Fruit fly (Drosophila melanogaster) whole organism, pupa: ENCODE data around the gene CG3566.

Experiments
- CG10348 ChIP-seq: fragments of 200-800 bp; sonication (Bioruptor generic); IDR thresholded peaks from 2 replicates; pipeline ENCODE4 v1.3.6; 2022; ENCODE audit warnings: missing biosample characterization, missing genetic modification characterization
- CG12605 ChIP-seq: fragments of 200-800 bp; sonication (Bioruptor generic); IDR thresholded peaks from 2 replicates; pipeline ENCODE4 v1.3.6; 2022; ENCODE audit warnings: missing biosample characterization, missing genetic modification characterization
- CG13204 ChIP-seq: fragments of 200-800 bp; sonication (Bioruptor generic); optimal IDR thresholded peaks from 2 replicates; lab custom pipeline; 2018; ENCODE audit warnings: missing biosample characterization, mild to moderate bottlenecking, missing genetic modification characterization, moderate library complexity
- CG14655 ChIP-seq: fragments of 200-800 bp; sonication (Bioruptor generic); optimal IDR thresholded peaks from 3 replicates; lab custom pipeline; 2017; ENCODE audit warnings: mild to moderate bottlenecking, missing biosample characterization, missing genetic modification reagents, missing genetic modification characterization
- CG15710 ChIP-seq: fragments of 200-800 bp; sonication (Bioruptor generic); optimal IDR thresholded peaks from 2 replicates; lab custom pipeline; 2018; ENCODE audit warnings: missing biosample characterization, mild to moderate bottlenecking, missing genetic modification characterization, moderate library complexity
- CG17806 ChIP-seq: fragments of 200-800 bp; sonication (Bioruptor generic); optimal IDR thresholded peaks from 2 replicates; lab custom pipeline; 2018; ENCODE audit warnings: missing biosample characterization, mild to moderate bottlenecking, missing genetic modification characterization, moderate library complexity
- CG32121 ChIP-seq: fragments of 200-800 bp; sonication (Bioruptor generic); IDR thresholded peaks from 2 replicates; pipeline ENCODE4 v1.3.6; 2022; ENCODE audit warnings: missing biosample characterization, missing genetic modification characterization
- CG34367 ChIP-seq: fragments of 200-800 bp; sonication (Bioruptor generic); optimal IDR thresholded peaks from 2 replicates; lab custom pipeline; 2018; ENCODE audit warnings: missing biosample characterization, mild to moderate bottlenecking, missing genetic modification characterization
- CG4496 ChIP-seq: fragments of 200-800 bp; sonication (Bioruptor generic); IDR thresholded peaks from 3 replicates; pipeline ENCODE4 v1.3.6; 2022; ENCODE audit warnings: missing biosample characterization, missing genetic modification characterization
- CG8159 ChIP-seq: fragments of 200-800 bp; sonication (Bioruptor generic); optimal IDR thresholded peaks from 3 replicates; lab custom pipeline; 2018; ENCODE audit warnings: missing biosample characterization, mild to moderate bottlenecking, missing genetic modification characterization, moderate library complexity
- CG8301 ChIP-seq: fragments of 200-800 bp; sonication (Bioruptor generic); optimal IDR thresholded peaks from 2 replicates; lab custom pipeline; 2018; ENCODE audit warnings: missing biosample characterization, mild to moderate bottlenecking, missing genetic modification characterization
- CG9948 ChIP-seq: fragments of 200-800 bp; sonication (Bioruptor generic); optimal IDR thresholded peaks from 2 replicates; lab custom pipeline; 2018; ENCODE audit warnings: missing biosample characterization, mild to moderate bottlenecking, missing genetic modification characterization, moderate library complexity
- D1 ChIP-seq: fragments of 200-800 bp; sonication (Bioruptor generic); optimal IDR thresholded peaks from 2 replicates; lab custom pipeline; 2018; ENCODE audit warnings: missing biosample characterization, mild to moderate bottlenecking, missing genetic modification characterization, moderate library complexity
- EcR ChIP-seq: fragments of 200-800 bp; sonication (Bioruptor generic); optimal IDR thresholded peaks from 3 replicates; lab custom pipeline; 2019; ENCODE audit warnings: missing biosample characterization, missing genetic modification characterization, mild to moderate bottlenecking, moderate library complexity, missing genetic modification reagents
- Ets98B ChIP-seq: fragments of 200-800 bp; sonication (Bioruptor generic); IDR thresholded peaks from 2 replicates; pipeline ENCODE4 v1.3.6; 2022; ENCODE audit warnings: missing biosample characterization, missing genetic modification characterization
- Pif1A ChIP-seq: fragments of 200-800 bp; sonication (Bioruptor generic); optimal IDR thresholded peaks from 3 replicates; lab custom pipeline; 2016; ENCODE audit warnings: missing biosample characterization, missing genetic modification characterization
- Pif1B ChIP-seq: fragments of 200-800 bp; sonication (Bioruptor generic); optimal IDR thresholded peaks from 3 replicates; lab custom pipeline; 2016; ENCODE audit warnings: missing biosample characterization, missing genetic modification characterization
- Snoo ChIP-seq: fragments of 200-800 bp; sonication (Bioruptor generic); optimal IDR thresholded peaks from 3 replicates; lab custom pipeline; 2017; ENCODE audit warnings: missing biosample characterization, mild to moderate bottlenecking, missing genetic modification characterization, inconsistent platforms
- fd96Ca ChIP-seq: fragments of 200-800 bp; sonication (Bioruptor generic); IDR thresholded peaks from 3 replicates; pipeline ENCODE4 v1.3.6; 2022; ENCODE audit warnings: missing biosample characterization, missing genetic modification characterization
- gl ChIP-seq: fragments of 200-800 bp; sonication (Bioruptor generic); optimal IDR thresholded peaks from 2 replicates; lab custom pipeline; 2018; ENCODE audit warnings: missing biosample characterization, mild to moderate bottlenecking, missing genetic modification characterization
- rn ChIP-seq: fragments of 200-800 bp; sonication (Bioruptor generic); IDR thresholded peaks from 2 replicates; pipeline ENCODE4 v1.3.6; 2022; ENCODE audit warnings: missing biosample characterization, missing genetic modification characterization

The CG3566 gene

dm6 chrX:6305317-6305716, 28.8 kb upstream of the CG3566 start:
- 0 out of 2 replicates have a peak, but pooled peaks have one; percentile 34 for TF ChIP-seq CG32121
- TF ChIP-seq CG8159 (tag; lab: Kevin White, UChicago) = no peak
- TF ChIP-seq EcR (GFP tag; lab: Kevin White, UChicago) = peak; percentile 94
- TF ChIP-seq CG8301 (tag; lab: Kevin White, UChicago) = peak; percentile 28
- peak; percentile 21 for TF ChIP-seq Pif1A (GFP tag; lab: Kevin White, UChicago)
- peak; percentile 48; the same call in 1 of the 3 replicates for TF ChIP-seq CG4496 (GFP tag; lab: Robert Waterston, UW)
- TF ChIP-seq CG10348 (GFP tag; lab: Robert Waterston, UW) = no peak
- TF ChIP-seq CG9948 (tag; lab: Kevin White, UChicago) = peak; percentile 4
- peak; percentile 46 for TF ChIP-seq CG14655 (GFP tag; lab: Kevin White, UChicago)
- TF ChIP-seq gl (tag; lab: Kevin White, UChicago) = no peak
- TF ChIP-seq Pif1B (GFP tag; lab: Kevin White, UChicago) = peak; percentile 24

dm6 chrX:6304203-6304602, 27.7 kb upstream of the CG3566 start:
- TF ChIP-seq CG9948 (tag; lab: Kevin White, UChicago) = peak; percentile 14
- TF ChIP-seq CG8301 (tag; lab: Kevin White, UChicago) = peak; percentile 9
- peak; percentile 10 for TF ChIP-seq CG15710
- TF ChIP-seq rn (GFP tag; lab: Robert Waterston, UW) = no peak
- TF ChIP-seq, all 21 proteins: peak for 3

- TF ChIP-seq gl (tag; lab: Kevin White, UChicago) = no peak
- TF ChIP-seq D1 (tag; lab: Kevin White, UChicago) = no peak
- TF ChIP-seq CG9948 (tag; lab: Kevin White, UChicago) = no peak
- no peak for TF ChIP-seq CG32121
Observed at dm6 chrX:6303675-6304074, 27.2 kb upstream of the CG3566 start, which contains the start of gene CG3823. Gene CG3823, plus strand, starts transcription at chrX:6303975.

dm6 chrX:6303196-6303595, 26.7 kb upstream of the CG3566 start:
- no peak for TF ChIP-seq Ets98B (GFP tag; lab: Robert Waterston, UW)
- no peak for TF ChIP-seq CG10348 (GFP tag; lab: Robert Waterston, UW)
- TF ChIP-seq CG14655 (GFP tag; lab: Kevin White, UChicago) = no peak
- TF ChIP-seq CG13204 (GFP tag; lab: Kevin White, UChicago) = no peak
- no peak for TF ChIP-seq rn (GFP tag; lab: Robert Waterston, UW)
- no peak for TF ChIP-seq Snoo (tag; lab: Kevin White, UChicago)
- TF ChIP-seq D1 (tag; lab: Kevin White, UChicago) = no peak
- TF ChIP-seq CG4496 (GFP tag; lab: Robert Waterston, UW) = no peak
- no peak for TF ChIP-seq CG8301 (tag; lab: Kevin White, UChicago)
- no peak for TF ChIP-seq CG12605 (GFP tag; lab: Robert Waterston, UW)
- TF ChIP-seq CG32121 = no peak
- TF ChIP-seq CG8159 (tag; lab: Kevin White, UChicago) = no peak
- no peak for TF ChIP-seq CG15710
- TF ChIP-seq, all 21 proteins: peak for 0

DNA sequence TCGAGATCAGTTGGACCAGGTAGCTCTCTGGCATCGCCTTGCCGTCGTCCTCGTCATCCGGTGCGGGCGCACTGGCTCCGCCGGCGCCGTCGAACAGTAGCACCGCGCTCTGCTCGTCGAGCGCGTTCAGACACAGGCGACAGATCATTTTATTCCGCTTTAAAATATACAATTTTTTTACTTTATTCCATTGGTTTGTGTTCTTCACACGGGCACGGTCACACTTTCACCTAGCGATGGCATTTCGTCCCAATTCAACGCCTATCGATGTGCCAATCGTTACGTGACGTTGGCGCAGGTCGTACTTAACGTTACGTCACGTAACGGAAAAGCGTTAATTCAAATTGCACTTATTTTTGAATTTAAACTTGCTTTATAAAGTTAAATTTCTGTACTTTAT, 24.5 kb upstream of the CG3566 start, which contains the start of gene CG12219:
TSS of gene CG12219 (minus strand) at position 234 of the 400 bp plus-strand sequence.
- TF ChIP-seq CG10348 (GFP tag; lab: Robert Waterston, UW) (no peak), CG17806 (tag; lab: Kevin White, UChicago) (no peak), CG8159 (tag; lab: Kevin White, UChicago) (no peak), gl (tag; lab: Kevin White, UChicago) (no peak), Snoo (tag; lab: Kevin White, UChicago) (no peak), CG32121 (no peak), CG4496 (GFP tag; lab: Robert Waterston, UW) (no peak), Ets98B (GFP tag; lab: Robert Waterston, UW) (no peak), D1 (tag; lab: Kevin White, UChicago) (no peak), Pif1B (GFP tag; lab: Kevin White, UChicago) (no peak), CG9948 (tag; lab: Kevin White, UChicago) (no peak), EcR (GFP tag; lab: Kevin White, UChicago) (no peak), CG14655 (GFP tag; lab: Kevin White, UChicago) (no peak)

DNA sequence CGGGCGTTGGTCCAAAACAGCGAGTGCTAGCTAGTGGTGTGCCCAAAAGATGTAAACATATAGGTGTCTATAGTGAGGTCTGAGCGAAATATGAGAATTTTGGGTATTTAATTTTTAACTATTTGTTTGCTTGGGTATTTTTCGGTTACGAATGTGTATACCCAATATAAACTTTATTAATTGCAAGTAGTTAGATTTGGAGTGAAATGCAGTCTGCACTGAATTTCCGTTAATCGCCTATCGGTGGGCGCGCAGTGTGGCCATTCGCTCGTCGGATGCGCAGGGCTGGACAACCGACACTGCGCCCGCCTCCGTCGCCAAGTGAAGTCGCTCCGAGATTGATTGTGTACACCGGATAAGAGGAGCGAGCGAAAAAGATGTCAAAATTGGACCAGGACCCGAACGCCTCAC, 18.6 kb upstream of the CG3566 start, which contains the start of the genes CG15891 and CG3815:
TSS of gene CG15891 (minus strand) at position 217 of the 411 bp plus-strand sequence.
TSS of gene CG3815 (plus strand) at position 261 of the 411 bp plus-strand sequence.
- TF ChIP-seq fd96Ca (GFP tag; lab: Robert Waterston, UW) (peak; percentile 33; the same call in 1 of the 3 replicates), CG17806 (tag; lab: Kevin White, UChicago) (peak; percentile 19), gl (tag; lab: Kevin White, UChicago) (no peak), Snoo (tag; lab: Kevin White, UChicago) (peak; percentile 57), CG9948 (tag; lab: Kevin White, UChicago) (peak; percentile 14), CG15710 (peak; percentile 53)
- TF ChIP-seq, all 21 proteins: peak for 5

DNA sequence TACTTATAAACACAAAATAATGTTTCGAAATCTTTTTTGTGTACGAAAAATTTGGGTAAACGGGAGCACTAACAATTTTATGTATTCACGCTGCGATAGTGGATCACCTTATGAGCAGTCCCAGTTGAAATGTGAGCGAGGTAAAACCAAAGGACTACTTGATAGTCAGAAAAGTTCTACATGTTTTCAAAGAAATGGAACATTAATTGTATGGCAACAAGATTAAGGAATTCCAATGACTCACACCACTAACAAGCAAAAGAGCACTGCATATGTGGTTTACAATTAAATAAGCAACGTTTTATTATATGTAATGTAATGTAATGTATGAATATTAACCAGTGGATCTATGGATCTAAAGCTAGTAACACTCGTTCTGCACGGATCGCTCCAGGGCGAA, 17.7 kb upstream of the CG3566 start, which contains the start of gene CG15892:
TSS of gene CG15892 (minus strand) at position 101 of the 400 bp plus-strand sequence.
- TF ChIP-seq CG14655 (GFP tag; lab: Kevin White, UChicago) (no peak), CG8301 (tag; lab: Kevin White, UChicago) (no peak), rn (GFP tag; lab: Robert Waterston, UW) (no peak), CG15710 (no peak), Pif1B (GFP tag; lab: Kevin White, UChicago) (no peak), EcR (GFP tag; lab: Kevin White, UChicago) (no peak), CG8159 (tag; lab: Kevin White, UChicago) (no peak), gl (tag; lab: Kevin White, UChicago) (no peak), Snoo (tag; lab: Kevin White, UChicago) (no peak), CG13204 (GFP tag; lab: Kevin White, UChicago) (no peak), Ets98B (GFP tag; lab: Robert Waterston, UW) (no peak), CG34367 (tag; lab: Kevin White, UChicago) (no peak), CG4496 (GFP tag; lab: Robert Waterston, UW) (no peak), CG10348 (GFP tag; lab: Robert Waterston, UW) (no peak), Pif1A (GFP tag; lab: Kevin White, UChicago) (no peak)
